Worm (Caenorhabditis elegans) whole organism, L4/young adult: ENCODE measurements around the gene gcy-4.

Experiments
- dao-5 ChIP-seq: sonication (generic microtip); optimal IDR thresholded peaks from 2 replicates; lab custom pipeline; 2016; ENCODE audit warnings: missing genotype, missing genetic modification characterization, moderate library complexity, missing compliant biosample characterization
- him-1 ChIP-seq: sonication (generic microtip); optimal IDR thresholded peaks from 2 replicates; lab custom pipeline; 2016; ENCODE audit warnings: missing genotype, missing genetic modification reagents, missing genetic modification characterization, missing compliant biosample characterization

- TF ChIP-seq him-1 (tag; lab: Kevin White, UChicago) (no peak), dao-5 (no peak)
Observed at ce11 chrII:10261261-10261660, 47.4 kb downstream of the gcy-4 start.
